Worm (Caenorhabditis elegans) whole organism, L4 larva: Measurements from ENCODE around the gene gei-8.

Experiments used
- D1046.2 ChIP-seq: fragments of 200-800 bp; sonication (Bioruptor generic); IDR thresholded peaks from 2 replicates; pipeline ENCODE4 v1.3.6; 2022; ENCODE audit warnings: missing genetic modification characterization, missing compliant biosample characterization
- F49E8.2 ChIP-seq: sonication (generic microtip); optimal IDR thresholded peaks from 2 replicates; lab custom pipeline; 2016; ENCODE audit warnings: missing compliant biosample characterization, mild to moderate bottlenecking, missing genetic modification characterization, borderline replicate concordance
- Y48G9A.11 ChIP-seq: fragments of 200-800 bp; sonication (Bioruptor generic); IDR thresholded peaks from 2 replicates; pipeline ENCODE4 v1.3.6; 2022; ENCODE audit warnings: missing genetic modification reagents, missing genetic modification characterization, missing compliant biosample characterization
- ZK546.5 ChIP-seq, 2 experiments: sonication (generic microtip); optimal IDR thresholded peaks; 2 replicates each; lab custom pipeline; 2017; ENCODE audit warnings: missing biosample characterization in 2 of 2, missing genetic modification characterization in 2 of 2
- arid-1 ChIP-seq: fragments of 200-800 bp; sonication (Bioruptor generic); conservative IDR thresholded peaks from 2 replicates; pipeline ENCODE4 v1.3.6; 2022; ENCODE audit warnings: missing genetic modification reagents, missing genetic modification characterization, missing compliant biosample characterization
- cey-2 ChIP-seq: sonication (generic microtip); optimal IDR thresholded peaks from 3 replicates; lab custom pipeline; 2017; ENCODE audit warnings: missing genetic modification characterization, mild to moderate bottlenecking, missing compliant biosample characterization, antibody characterized with exemption, borderline replicate concordance; ENCODE audit not compliant: insufficient read depth
- ctbp-1 ChIP-seq: fragments of 200-800 bp; sonication (Bioruptor generic); IDR thresholded peaks from 2 replicates; pipeline ENCODE4 v1.3.6; 2022; ENCODE audit warnings: missing genetic modification reagents, missing genetic modification characterization, missing compliant biosample characterization
- daf-16 ChIP-seq, 3 experiments: sonication (generic microtip); optimal IDR thresholded peaks; 2 replicates each; lab custom pipeline; 2016 to 2017; ENCODE audit warnings: missing genetic modification characterization in 3 of 3, missing genetic modification reagents in 3 of 3, mild to moderate bottlenecking in 2 of 3, missing compliant biosample characterization in 2 of 3, missing biosample characterization in 1 of 3, moderate library complexity in 1 of 3
- dmd-8 ChIP-seq: fragments of 200-800 bp; sonication (Bioruptor generic); IDR thresholded peaks from 2 replicates; pipeline ENCODE4 v1.3.6; 2022; ENCODE audit warnings: missing genetic modification characterization, missing compliant biosample characterization
- dmd-9 ChIP-seq: fragments of 200-800 bp; sonication (Bioruptor generic); IDR thresholded peaks from 2 replicates; pipeline ENCODE4 v1.3.6; 2022; ENCODE audit warnings: missing genetic modification reagents, missing genetic modification characterization, missing compliant biosample characterization
- dpl-1 ChIP-seq: fragments of 150-350 bp; optimal IDR thresholded peaks from 2 replicates; lab custom pipeline; 2014; ENCODE audit warnings: missing biosample characterization, missing genetic modification reagents, missing genetic modification characterization
- duxl-1 ChIP-seq: sonication (generic microtip); optimal IDR thresholded peaks from 2 replicates; lab custom pipeline; 2016; ENCODE audit warnings: mild to moderate bottlenecking, missing genetic modification characterization, moderate library complexity, missing compliant biosample characterization; ENCODE audit not compliant: poor library complexity
- egl-43 ChIP-seq: fragments of 200-800 bp; sonication (Bioruptor generic); IDR thresholded peaks from 2 replicates; pipeline ENCODE4 v1.3.6; 2022; ENCODE audit warnings: missing genetic modification reagents, missing genetic modification characterization, missing compliant biosample characterization
- gei-8 ChIP-seq: fragments of 200-800 bp; sonication (Bioruptor generic); optimal IDR thresholded peaks from 2 replicates; lab custom pipeline; 2018; ENCODE audit warnings: mild to moderate bottlenecking, missing genetic modification characterization, missing compliant biosample characterization
- hif-1 ChIP-seq, 2 experiments: sonication (generic microtip); optimal IDR thresholded peaks; 2 replicates each; lab custom pipeline; 2016 to 2017; ENCODE audit warnings: missing compliant biosample characterization in 2 of 2, missing genetic modification characterization in 2 of 2, missing genetic modification reagents in 2 of 2, missing genotype in 2 of 2, mild to moderate bottlenecking in 1 of 2
- hlh-11 ChIP-seq: fragments of 200-800 bp; sonication (Bioruptor generic); optimal IDR thresholded peaks from 2 replicates; lab custom pipeline; 2018; ENCODE audit warnings: mild to moderate bottlenecking, missing genetic modification characterization, missing compliant biosample characterization
- hlh-30 ChIP-seq: sonication (generic microtip); optimal IDR thresholded peaks from 2 replicates; lab custom pipeline; 2017; ENCODE audit warnings: antibody characterized with exemption, mild to moderate bottlenecking, missing genetic modification characterization, missing compliant biosample characterization; ENCODE audit not compliant: insufficient read depth
- lin-1 ChIP-seq: fragments of 200-800 bp; sonication (Bioruptor generic); IDR thresholded peaks from 2 replicates; pipeline ENCODE4 v1.3.6; 2022; ENCODE audit warnings: missing genetic modification reagents, missing genetic modification characterization, missing compliant biosample characterization
- lin-13 ChIP-seq: fragments of 150-350 bp; optimal IDR thresholded peaks from 2 replicates; lab custom pipeline; 2014; ENCODE audit warnings: missing biosample characterization, missing genetic modification reagents, missing genetic modification characterization
- lin-15B ChIP-seq: fragments of 150-350 bp; sonication (generic microtip); optimal IDR thresholded peaks from 3 replicates; lab custom pipeline; 2014; ENCODE audit warnings: missing biosample characterization, missing genetic modification characterization
- lin-38 ChIP-seq: fragments of 200-800 bp; sonication (Bioruptor generic); IDR thresholded peaks from 2 replicates; pipeline ENCODE4 v1.3.6; 2022; ENCODE audit warnings: missing genetic modification reagents, missing genetic modification characterization, missing compliant biosample characterization
- lir-3 ChIP-seq: sonication (generic microtip); optimal IDR thresholded peaks from 2 replicates; lab custom pipeline; 2016; ENCODE audit warnings: mild to moderate bottlenecking, missing genetic modification characterization, missing compliant biosample characterization
- madf-5 ChIP-seq, 2 experiments: fragments of 200-800 bp; sonication (Bioruptor generic); IDR thresholded peaks; 2 replicates each; pipeline ENCODE4 v1.3.6; 2022; ENCODE audit warnings: missing compliant biosample characterization in 2 of 2, missing genetic modification characterization in 2 of 2
- mdl-1 ChIP-seq, 2 experiments: fragments of 150-350 bp in 1 of 2; sonication (generic microtip) in 1 of 2; optimal IDR thresholded peaks; 2 replicates each; lab custom pipeline; 2014 to 2017; ENCODE audit warnings: missing biosample characterization in 2 of 2, missing genetic modification characterization in 2 of 2
- mdt-29 ChIP-seq: fragments of 200-800 bp; sonication (Bioruptor generic); IDR thresholded peaks from 2 replicates; pipeline ENCODE4 v1.3.6; 2022; ENCODE audit warnings: missing genetic modification reagents, missing genetic modification characterization, missing compliant biosample characterization
- mep-1 ChIP-seq: fragments of 150-350 bp; sonication (generic microtip); optimal IDR thresholded peaks from 3 replicates; lab custom pipeline; 2014; ENCODE audit warnings: missing biosample characterization, missing genetic modification characterization
- nhr-102 ChIP-seq: sonication (generic microtip); optimal IDR thresholded peaks from 2 replicates; lab custom pipeline; 2016; ENCODE audit warnings: mild to moderate bottlenecking, missing genetic modification characterization, moderate library complexity, missing compliant biosample characterization
- nhr-11 ChIP-seq: fragments of 150-350 bp; optimal IDR thresholded peaks from 2 replicates; lab custom pipeline; 2014; ENCODE audit warnings: missing biosample characterization, missing genetic modification characterization
- nhr-25 ChIP-seq: sonication (generic microtip); optimal IDR thresholded peaks from 2 replicates; lab custom pipeline; 2017; ENCODE audit warnings: missing genetic modification characterization, mild to moderate bottlenecking, missing compliant biosample characterization, antibody characterized with exemption, moderate library complexity, borderline replicate concordance; ENCODE audit not compliant: insufficient read depth
- nhr-28 ChIP-seq: fragments of 150-350 bp; optimal IDR thresholded peaks from 2 replicates; lab custom pipeline; 2014; ENCODE audit warnings: missing biosample characterization, missing genetic modification characterization
- nhr-6 ChIP-seq: fragments of 150-350 bp; optimal IDR thresholded peaks from 2 replicates; lab custom pipeline; 2014; ENCODE audit warnings: missing biosample characterization, missing genetic modification characterization
- nhr-76 ChIP-seq: fragments of 150-350 bp; optimal IDR thresholded peaks from 2 replicates; lab custom pipeline; 2014; ENCODE audit warnings: missing biosample characterization, missing genetic modification characterization
- nhr-77 ChIP-seq: fragments of 150-350 bp; optimal IDR thresholded peaks from 2 replicates; lab custom pipeline; 2014; ENCODE audit warnings: missing biosample characterization, missing genetic modification characterization
- pha-4 ChIP-seq, 2 experiments: fragments of 150-350 bp in 1 of 2; fragments of 200-800 bp in 1 of 2; sonication (Bioruptor generic) in 1 of 2; IDR thresholded peaks in 1 of 2; optimal IDR thresholded peaks in 1 of 2; 2 replicates each; pipeline versions ENCODE4 v1.3.6 to Lab custom; 2014 to 2022; ENCODE audit warnings: missing genetic modification characterization in 2 of 2, missing genetic modification reagents in 2 of 2, missing biosample characterization in 1 of 2, missing compliant biosample characterization in 1 of 2
- php-3 ChIP-seq: fragments of 200-800 bp; sonication (Bioruptor generic); IDR thresholded peaks from 2 replicates; pipeline ENCODE4 v1.3.6; 2022; ENCODE audit warnings: missing genetic modification reagents, missing genetic modification characterization, missing compliant biosample characterization
- saeg-2 ChIP-seq: fragments of 200-800 bp; sonication (Bioruptor generic); IDR thresholded peaks from 2 replicates; pipeline ENCODE4 v1.3.6; 2022; ENCODE audit warnings: missing genetic modification reagents, missing genetic modification characterization, missing compliant biosample characterization
- set-16 ChIP-seq: fragments of 200-800 bp; sonication (Bioruptor generic); IDR thresholded peaks from 2 replicates; pipeline ENCODE4 v1.3.6; 2022; ENCODE audit warnings: missing genetic modification reagents, missing genetic modification characterization, missing compliant biosample characterization
- skn-1 ChIP-seq: fragments of 150-350 bp; optimal IDR thresholded peaks from 2 replicates; lab custom pipeline; 2014; ENCODE audit warnings: missing biosample characterization, missing genetic modification characterization
- snpc-1.2 ChIP-seq: fragments of 200-800 bp; sonication (Bioruptor generic); IDR thresholded peaks from 2 replicates; pipeline ENCODE4 v1.3.6; 2022; ENCODE audit warnings: missing genetic modification reagents, missing genetic modification characterization, missing compliant biosample characterization
- spr-3 ChIP-seq: fragments of 200-800 bp; sonication (Bioruptor generic); optimal IDR thresholded peaks from 2 replicates; lab custom pipeline; 2018; ENCODE audit warnings: mild to moderate bottlenecking, missing genetic modification characterization, missing compliant biosample characterization
- tra-1 ChIP-seq: fragments of 200-800 bp; sonication (Bioruptor generic); IDR thresholded peaks from 2 replicates; pipeline ENCODE4 v1.3.6; 2022; ENCODE audit warnings: missing genetic modification reagents, missing genetic modification characterization, missing compliant biosample characterization
- vab-7 ChIP-seq: fragments of 200-800 bp; sonication (Bioruptor generic); IDR thresholded peaks from 2 replicates; pipeline ENCODE4 v1.3.6; 2022; ENCODE audit warnings: missing genetic modification reagents, missing genetic modification characterization, missing compliant biosample characterization
- ztf-11 ChIP-seq: fragments of 150-350 bp; optimal IDR thresholded peaks from 2 replicates; lab custom pipeline; 2014; ENCODE audit warnings: missing biosample characterization, missing genetic modification characterization
- ztf-7 ChIP-seq: fragments of 150-350 bp; optimal IDR thresholded peaks from 2 replicates; lab custom pipeline; 2014; ENCODE audit warnings: missing biosample characterization, missing genetic modification characterization

The gei-8 gene

ce11 chrIII:8130177-8130902, 9.3 kb upstream of the gei-8 start, which contains the start of the genes rpl-21 and C14B9.10 (continued):
- TF ChIP-seq duxl-1 (peak; percentile 1), arid-1 (GFP tag; lab: Robert Waterston, UW) (peak; percentile 87), nhr-11 (tag; lab: Kevin White, UChicago) (peak; percentile 67), ZK546.5 (tag; optimal IDR thresholded peaks at IDR 0.05; lab: Kevin White, UChicago) (no peak), nhr-6 (tag; lab: Kevin White, UChicago) (peak; percentile 77), dmd-9 (GFP tag; lab: Robert Waterston, UW) (peak; percentile 55; the same call in 1 of the 2 replicates), nhr-76 (tag; lab: Kevin White, UChicago) (no peak), ztf-11 (tag; lab: Kevin White, UChicago) (no peak), lin-15B (tag; lab: Kevin White, UChicago) (no peak), set-16 (GFP tag; lab: Robert Waterston, UW) (no peak), tra-1 (GFP tag; lab: Robert Waterston, UW) (no peak), nhr-25 (tag; lab: Kevin White, UChicago) (peak; percentile 47), skn-1 (no peak), dpl-1 (GFP tag; lab: Kevin White, UChicago) (peak; percentile 78), vab-7 (GFP tag; lab: Robert Waterston, UW) (no peak), Y48G9A.11 (GFP tag; lab: Robert Waterston, UW) (peak; percentile 61; the same call in 1 of the 2 replicates), mep-1 (peak; percentile 83), lin-1 (GFP tag; lab: Robert Waterston, UW) (0 out of 2 replicates have a peak, but pooled peaks have one; percentile 27), daf-16 (GFP tag; optimal IDR thresholded peaks at IDR 0.05; lab: Kevin White, UChicago) (no peak), daf-16 (tag; optimal IDR thresholded peaks at IDR 0.05; lab: Kevin White, UChicago) (peak; percentile 44), mdt-29 (no peak), lir-3 (no peak), hlh-30 (tag; lab: Kevin White, UChicago) (peak; percentile 80), hif-1 (tag; optimal IDR thresholded peaks at IDR 0.05; lab: Kevin White, UChicago) (peak in 1 of 2 experiments; percentile 38), egl-43 (GFP tag; lab: Robert Waterston, UW) (no peak), snpc-1.2 (GFP tag; lab: Robert Waterston, UW) (peak; percentile 57; the same call in 1 of the 2 replicates), D1046.2 (GFP tag; lab: Robert Waterston, UW) (peak; percentile 99), dmd-8 (GFP tag; lab: Robert Waterston, UW) (no peak), nhr-102 (tag; lab: Kevin White, UChicago) (peak; percentile 55), php-3 (GFP tag; lab: Robert Waterston, UW) (no peak), cey-2 (tag; lab: Kevin White, UChicago) (no peak), nhr-28 (tag; lab: Kevin White, UChicago) (peak; percentile 57), ctbp-1 (0 out of 2 replicates have a peak, but pooled peaks have one; percentile 25), nhr-77 (peak; percentile 38), spr-3 (GFP tag; lab: Kevin White, UChicago) (no peak), mdl-1 (tag; optimal IDR thresholded peaks at IDR 0.05; lab: Kevin White, UChicago) (peak in 1 of 2 experiments; percentile 45)
- TF ChIP-seq, all 104 proteins: peak for 43

ce11 chrIII:8129195-8129594, 8.2 kb upstream of the gei-8 start:
- TF ChIP-seq lin-1 (GFP tag; lab: Robert Waterston, UW) (no peak), lin-38 (GFP tag; lab: Robert Waterston, UW) (peak; percentile 58), Y48G9A.11 (GFP tag; lab: Robert Waterston, UW) (peak; percentile 65), ctbp-1 (no peak), snpc-1.2 (GFP tag; lab: Robert Waterston, UW) (peak; percentile 52; the same call in 1 of the 2 replicates), gei-8 (GFP tag; lab: Kevin White, UChicago) (no peak), hlh-11 (tag; lab: Kevin White, UChicago) (no peak), F49E8.2 (tag; lab: Kevin White, UChicago) (peak; percentile 63), pha-4 (GFP tag; IDR thresholded peaks at IDR 0.05; lab: Robert Waterston, UW) (peak; percentile 44; the same call in 1 of the 2 replicates), pha-4 (tag; optimal IDR thresholded peaks at IDR 0.05; lab: Kevin White, UChicago) (no peak), egl-43 (GFP tag; lab: Robert Waterston, UW) (no peak), lin-13 (GFP tag; lab: Kevin White, UChicago) (no peak), ztf-7 (tag; lab: Kevin White, UChicago) (no peak), madf-5 (GFP tag; IDR thresholded peaks at IDR 0.05; lab: Robert Waterston, UW) (no peak), arid-1 (GFP tag; lab: Robert Waterston, UW) (0 out of 2 replicates have a peak, but pooled peaks have one; percentile 24), saeg-2 (GFP tag; lab: Robert Waterston, UW) (no peak)
- TF ChIP-seq, all 104 proteins: peak for 6
